3 fruit fly cellular contexts compared by ENCODE assay signal in genomic region chr3L:10538290-10538689, dm6.
TF ChIP-seq lines count a peak whose summit lies in the region.

No protein-coding gene starts in this region.

- no peak for TF ChIP-seq CTCF in whole organism, embryonic (GFP tag; optimal IDR thresholded peaks at IDR 0.05; lab: Kevin White, UChicago)

TF ChIP-seq in whole organism, embryonic, 481 proteins besides CTCF, POLR2A, EP300 and RAD21:
- TF ChIP-seq eyg (GFP tag; optimal IDR thresholded peaks at IDR 0.05; lab: Kevin White, UChicago) (no peak), Drgx (GFP tag; IDR thresholded peaks at IDR 0.05; lab: Robert Waterston, UW) (peak; percentile 62), Six4 (GFP tag; optimal IDR thresholded peaks at IDR 0.05; lab: Kevin White, UChicago) (no peak), crol (GFP tag; IDR thresholded peaks at IDR 0.05; lab: Robert Waterston, UW) (peak; percentile 46; the same call in 1 of the 2 replicates), Bdp1 (GFP tag; optimal IDR thresholded peaks at IDR 0.05; lab: Kevin White, UChicago) (no peak), HmgZ (tag; optimal IDR thresholded peaks at IDR 0.05; lab: Kevin White, UChicago) (no peak), cas (GFP tag; IDR thresholded peaks at IDR 0.05; lab: Robert Waterston, UW) (no peak)

TF ChIP-seq in whole organism, prepupa, 60 proteins besides CTCF, POLR2A, EP300 and RAD21:
- TF ChIP-seq Hr4 (GFP tag; optimal IDR thresholded peaks at IDR 0.05; lab: Kevin White, UChicago) (no peak), CG1621 (tag; optimal IDR thresholded peaks at IDR 0.05; lab: Kevin White, UChicago) (no peak), Sox15 (GFP tag; optimal IDR thresholded peaks at IDR 0.05; lab: Kevin White, UChicago) (no peak), acj6 (GFP tag; optimal IDR thresholded peaks at IDR 0.05; lab: Kevin White, UChicago) (no peak), cyc (GFP tag; optimal IDR thresholded peaks at IDR 0.05; lab: Kevin White, UChicago) (no peak), eg (GFP tag; IDR thresholded peaks at IDR 0.05; lab: Robert Waterston, UW) (peak; percentile 74), CG15336 (GFP tag; IDR thresholded peaks at IDR 0.05; lab: Robert Waterston, UW) (peak; percentile 31; the same call in 1 of the 2 replicates), Smox (GFP tag; optimal IDR thresholded peaks at IDR 0.05; lab: Kevin White, UChicago) (no peak), Eip78C (GFP tag; lab: Kevin White, UChicago) (no peak), spab (GFP tag; optimal IDR thresholded peaks at IDR 0.05; lab: Kevin White, UChicago) (no peak), CG9139 (GFP tag; optimal IDR thresholded peaks at IDR 0.05; lab: Kevin White, UChicago) (no peak), CG8119 (GFP tag; IDR thresholded peaks at IDR 0.05; lab: Robert Waterston, UW) (peak; percentile 64), ss (GFP tag; optimal IDR thresholded peaks at IDR 0.05; lab: Kevin White, UChicago) (peak in 1 of 2 experiments; percentile 6), CG7368 (GFP tag; optimal IDR thresholded peaks at IDR 0.05; lab: Kevin White, UChicago) (no peak), Lpt (GFP tag; optimal IDR thresholded peaks at IDR 0.05; lab: Kevin White, UChicago) (no peak), CG4318 (GFP tag; optimal IDR thresholded peaks at IDR 0.05; lab: Kevin White, UChicago) (no peak), Ets96B (tag; optimal IDR thresholded peaks at IDR 0.05; lab: Kevin White, UChicago) (no peak), salr (GFP tag; optimal IDR thresholded peaks at IDR 0.05; lab: Kevin White, UChicago) (no peak), CG6163 (GFP tag; IDR thresholded peaks at IDR 0.05; lab: Robert Waterston, UW) (no peak), CG6792 (GFP tag; optimal IDR thresholded peaks at IDR 0.05; lab: Kevin White, UChicago) (no peak), CG31627 (GFP tag; optimal IDR thresholded peaks at IDR 0.05; lab: Kevin White, UChicago) (no peak)

TF ChIP-seq in whole organism, pupa, 21 proteins besides CTCF, POLR2A, EP300 and RAD21:
- TF ChIP-seq CG4496 (GFP tag; IDR thresholded peaks at IDR 0.05; lab: Robert Waterston, UW) (peak; percentile 52; the same call in 1 of the 3 replicates), CG32121 (GFP tag; IDR thresholded peaks at IDR 0.05; lab: Robert Waterston, UW) (peak; percentile 71), CG9948 (tag; optimal IDR thresholded peaks at IDR 0.05; lab: Kevin White, UChicago) (no peak), CG13204 (GFP tag; optimal IDR thresholded peaks at IDR 0.05; lab: Kevin White, UChicago) (no peak), CG12605 (GFP tag; IDR thresholded peaks at IDR 0.05; lab: Robert Waterston, UW) (peak; percentile 51; the same call in 1 of the 2 replicates)
